Fruit fly (Drosophila melanogaster) whole organism, embryonic: Measurements from ENCODE around the gene kkv.

ENCODE experiments used
- Bdp1 ChIP-seq: fragments of 200-800 bp; sonication (Bioruptor generic); optimal IDR thresholded peaks from 3 replicates; lab custom pipeline; 2016; ENCODE audit warnings: missing biosample characterization, missing genetic modification characterization
- Bteb2 ChIP-seq: fragments of 200-800 bp; sonication (Bioruptor generic); optimal IDR thresholded peaks from 2 replicates; lab custom pipeline; 2016; ENCODE audit warnings: missing biosample characterization, missing genetic modification characterization
- CG10209 ChIP-seq: fragments of 200-800 bp; sonication (Bioruptor generic); optimal IDR thresholded peaks from 3 replicates; lab custom pipeline; 2017; ENCODE audit warnings: missing biosample characterization, mild to moderate bottlenecking, missing genetic modification characterization, missing genetic modification reagents
- CG10321 ChIP-seq: fragments of 200-800 bp; sonication (Bioruptor generic); IDR thresholded peaks from 2 replicates; pipeline ENCODE4 v1.3.6; 2022; ENCODE audit warnings: missing biosample characterization, missing genetic modification characterization
- CG10543 ChIP-seq: fragments of 200-800 bp; sonication (Bioruptor generic); optimal IDR thresholded peaks from 3 replicates; lab custom pipeline; 2017; ENCODE audit warnings: missing biosample characterization, mild to moderate bottlenecking, missing genetic modification characterization, moderate library complexity
- CG10979 ChIP-seq: fragments of 200-800 bp; sonication (Bioruptor generic); optimal IDR thresholded peaks from 2 replicates; lab custom pipeline; 2018; ENCODE audit warnings: missing biosample characterization, mild to moderate bottlenecking, missing genetic modification characterization, moderate library complexity
- CG11398 ChIP-seq: fragments of 200-800 bp; sonication (Bioruptor generic); optimal IDR thresholded peaks from 2 replicates; lab custom pipeline; 2016; ENCODE audit warnings: missing biosample characterization, missing genetic modification characterization
- CG12155 ChIP-seq: fragments of 200-800 bp; sonication (Bioruptor generic); optimal IDR thresholded peaks from 3 replicates; lab custom pipeline; 2016; ENCODE audit warnings: missing biosample characterization, missing genetic modification characterization
- CG12942 ChIP-seq: fragments of 200-800 bp; sonication (Bioruptor generic); optimal IDR thresholded peaks from 3 replicates; lab custom pipeline; 2016; ENCODE audit warnings: missing biosample characterization, missing genetic modification characterization
- CG13624 ChIP-seq: fragments of 200-800 bp; sonication (Bioruptor generic); optimal IDR thresholded peaks from 2 replicates; lab custom pipeline; 2016; ENCODE audit warnings: missing biosample characterization, missing genetic modification characterization
- CG14441 ChIP-seq: fragments of 200-800 bp; sonication (Bioruptor generic); IDR thresholded peaks from 2 replicates; pipeline ENCODE4 v1.3.6; 2022; ENCODE audit warnings: missing biosample characterization, missing genetic modification characterization
- CG1647 ChIP-seq: fragments of 200-800 bp; sonication (Bioruptor generic); optimal IDR thresholded peaks from 3 replicates; lab custom pipeline; 2016; ENCODE audit warnings: missing biosample characterization, missing genetic modification characterization
- CG17186 ChIP-seq: fragments of 200-800 bp; sonication (Bioruptor generic); optimal IDR thresholded peaks from 3 replicates; lab custom pipeline; 2017; ENCODE audit warnings: missing biosample characterization, missing genetic modification reagents, missing genetic modification characterization
- CG31441 ChIP-seq: fragments of 200-800 bp; sonication (Bioruptor generic); IDR thresholded peaks from 2 replicates; pipeline ENCODE4 v1.3.6; 2022; ENCODE audit warnings: missing biosample characterization, missing genetic modification characterization
- CG3163 ChIP-seq: fragments of 200-800 bp; sonication (Bioruptor generic); optimal IDR thresholded peaks from 3 replicates; lab custom pipeline; 2016; ENCODE audit warnings: missing biosample characterization, missing genetic modification characterization
- CG3726 ChIP-seq: fragments of 200-800 bp; sonication (Bioruptor generic); IDR thresholded peaks from 3 replicates; pipeline ENCODE4, ENCODE4 v1.3.6; 2022; ENCODE audit warnings: missing biosample characterization, missing genetic modification characterization
- CG6791 ChIP-seq: fragments of 200-800 bp; sonication (Bioruptor generic); IDR thresholded peaks from 3 replicates; pipeline ENCODE4 v1.3.6; 2022; ENCODE audit warnings: missing biosample characterization, missing genetic modification characterization; ENCODE audit not compliant: partially characterized antibody
- CG7357 ChIP-seq: fragments of 200-800 bp; sonication (Bioruptor generic); IDR thresholded peaks from 3 replicates; pipeline ENCODE4 v1.3.6; 2022; ENCODE audit warnings: missing biosample characterization, missing genetic modification characterization
- CG7928 ChIP-seq: fragments of 200-800 bp; sonication (Bioruptor generic); optimal IDR thresholded peaks from 2 replicates; lab custom pipeline; 2017; ENCODE audit warnings: missing biosample characterization, mild to moderate bottlenecking, missing genetic modification characterization
- CG8478 ChIP-seq: fragments of >200 bp; optimal IDR thresholded peaks from 2 replicates; lab custom pipeline; 2018
- CG9797 ChIP-seq: fragments of 200-800 bp; sonication (Bioruptor generic); optimal IDR thresholded peaks from 3 replicates; lab custom pipeline; 2018; ENCODE audit warnings: missing biosample characterization, mild to moderate bottlenecking, missing genetic modification characterization
- Camta ChIP-seq: fragments of 200-800 bp; sonication (Bioruptor generic); optimal IDR thresholded peaks from 2 replicates; lab custom pipeline; 2016; ENCODE audit warnings: missing biosample characterization, missing genetic modification characterization
- CoRest ChIP-seq: fragments of 200-800 bp; sonication (Bioruptor generic); optimal IDR thresholded peaks from 3 replicates; lab custom pipeline; 2018; ENCODE audit warnings: missing biosample characterization, mild to moderate bottlenecking, missing genetic modification characterization, moderate library complexity
- Dek ChIP-seq: fragments of 200-800 bp; sonication (Bioruptor generic); optimal IDR thresholded peaks from 3 replicates; lab custom pipeline; 2019; ENCODE audit warnings: missing biosample characterization, mild to moderate bottlenecking, missing genetic modification characterization, moderate library complexity
- Dip3 ChIP-seq: fragments of 200-800 bp; sonication (Bioruptor generic); optimal IDR thresholded peaks from 3 replicates; lab custom pipeline; 2016; ENCODE audit warnings: missing biosample characterization, missing genetic modification characterization
- Doc2 ChIP-seq: fragments of 200-800 bp; sonication (Bioruptor generic); IDR thresholded peaks from 2 replicates; pipeline ENCODE4 v1.3.6; 2022; ENCODE audit warnings: missing biosample characterization, missing genetic modification characterization
- Doc3 ChIP-seq: fragments of 200-800 bp; sonication (Bioruptor generic); IDR thresholded peaks from 3 replicates; pipeline ENCODE4 v1.3.6; 2022; ENCODE audit warnings: missing biosample characterization, missing genetic modification characterization; ENCODE audit not compliant: partially characterized antibody
- E2f2 ChIP-seq: fragments of 200-800 bp; sonication (Bioruptor generic); IDR thresholded peaks from 2 replicates; pipeline ENCODE4 v1.3.6; 2022; ENCODE audit warnings: missing biosample characterization, missing genetic modification characterization
- Ets97D ChIP-seq: fragments of 200-800 bp; sonication (Bioruptor generic); optimal IDR thresholded peaks from 3 replicates; lab custom pipeline; 2016; ENCODE audit warnings: missing biosample characterization, missing genetic modification characterization
- Fer3 ChIP-seq: fragments of 200-800 bp; sonication (Bioruptor generic); optimal IDR thresholded peaks from 2 replicates; lab custom pipeline; 2018; ENCODE audit warnings: missing biosample characterization, mild to moderate bottlenecking, missing genetic modification characterization, moderate library complexity
- Gsc ChIP-seq: fragments of 200-800 bp; sonication (Bioruptor generic); IDR thresholded peaks from 2 replicates; pipeline ENCODE4 v1.3.6; 2022; ENCODE audit warnings: missing biosample characterization, missing genetic modification characterization
- Lhr ChIP-seq: fragments of 200-800 bp; sonication (Bioruptor generic); optimal IDR thresholded peaks from 3 replicates; lab custom pipeline; 2017; ENCODE audit warnings: mild to moderate bottlenecking, missing biosample characterization, missing genetic modification reagents, missing genetic modification characterization
- NC2α ChIP-seq: fragments of 200-800 bp; sonication (Bioruptor generic); optimal IDR thresholded peaks from 2 replicates; lab custom pipeline; 2016; ENCODE audit warnings: missing biosample characterization, missing genetic modification characterization
- Optix ChIP-seq: fragments of 200-800 bp; sonication (Bioruptor generic); IDR thresholded peaks from 3 replicates; pipeline ENCODE4 v1.3.6; 2022; ENCODE audit warnings: missing biosample characterization, missing genetic modification characterization
- Sox102F ChIP-seq: fragments of 200-800 bp; sonication (Bioruptor generic); optimal IDR thresholded peaks from 2 replicates; lab custom pipeline; 2018; ENCODE audit warnings: missing biosample characterization, mild to moderate bottlenecking, missing genetic modification characterization, moderate library complexity
- abd-A ChIP-seq: fragments of 200-800 bp; sonication (Bioruptor generic); optimal IDR thresholded peaks from 3 replicates; lab custom pipeline; 2019; ENCODE audit warnings: missing biosample characterization, mild to moderate bottlenecking, missing genetic modification characterization, moderate library complexity
- amos ChIP-seq: fragments of 200-800 bp; sonication (Bioruptor generic); IDR thresholded peaks from 2 replicates; pipeline ENCODE4 v1.3.6; 2022; ENCODE audit warnings: missing biosample characterization, missing genetic modification characterization; ENCODE audit not compliant: partially characterized antibody
- az2 ChIP-seq: fragments of 200-800 bp; sonication (Bioruptor generic); optimal IDR thresholded peaks from 3 replicates; lab custom pipeline; 2016; ENCODE audit warnings: missing biosample characterization, missing genetic modification characterization
- br ChIP-seq: fragments of >200 bp; optimal IDR thresholded peaks from 2 replicates; lab custom pipeline; 2017
- cad ChIP-seq: fragments of >200 bp; optimal IDR thresholded peaks from 2 replicates; lab custom pipeline; 2017; ENCODE audit warnings: missing biosample characterization, missing genetic modification characterization
- cas ChIP-seq: fragments of 200-800 bp; sonication (Bioruptor generic); IDR thresholded peaks from 2 replicates; pipeline ENCODE4 v1.3.6; 2022; ENCODE audit warnings: missing biosample characterization, missing genetic modification characterization
- cato ChIP-seq: fragments of 200-800 bp; sonication (Bioruptor generic); optimal IDR thresholded peaks from 2 replicates; lab custom pipeline; 2016; ENCODE audit warnings: missing biosample characterization, missing genetic modification characterization, borderline replicate concordance
- dmrt11E ChIP-seq: fragments of 200-800 bp; sonication (Bioruptor generic); optimal IDR thresholded peaks from 3 replicates; lab custom pipeline; 2018; ENCODE audit warnings: missing biosample characterization, mild to moderate bottlenecking, missing genetic modification characterization, moderate library complexity
- gsb-n ChIP-seq: fragments of 200-800 bp; sonication (Bioruptor generic); optimal IDR thresholded peaks from 3 replicates; lab custom pipeline; 2018; ENCODE audit warnings: missing biosample characterization, mild to moderate bottlenecking, missing genetic modification characterization
- luna ChIP-seq: fragments of 200-800 bp; sonication (Bioruptor generic); optimal IDR thresholded peaks from 2 replicates; lab custom pipeline; 2016; ENCODE audit warnings: missing biosample characterization, missing genetic modification characterization
- mirr ChIP-seq: fragments of 200-800 bp; sonication (Bioruptor generic); optimal IDR thresholded peaks from 3 replicates; lab custom pipeline; 2018; ENCODE audit warnings: missing biosample characterization, mild to moderate bottlenecking, missing genetic modification characterization
- nmo ChIP-seq: fragments of 200-800 bp; sonication (Bioruptor generic); optimal IDR thresholded peaks from 2 replicates; lab custom pipeline; 2018; ENCODE audit warnings: missing biosample characterization, mild to moderate bottlenecking, missing genetic modification characterization, moderate library complexity
- p53 ChIP-seq: fragments of 200-800 bp; sonication (Bioruptor generic); optimal IDR thresholded peaks from 2 replicates; lab custom pipeline; 2016; ENCODE audit warnings: missing biosample characterization, missing genetic modification characterization
- prd ChIP-seq, 3 experiments: fragments of >200 bp in 2 of 3; fragments of 200-800 bp in 1 of 3; sonication (Bioruptor generic) in 1 of 3; optimal IDR thresholded peaks in 2 of 3; IDR thresholded peaks in 1 of 3; 2 replicates in 2 of 3; 3 replicates in 1 of 3; pipeline versions ENCODE4 v1.3.6 to Lab custom; 2017 to 2022; ENCODE audit warnings: missing biosample characterization in 1 of 3, missing genetic modification characterization in 1 of 3
- pum ChIP-seq: fragments of 200-800 bp; sonication (Bioruptor generic); optimal IDR thresholded peaks from 2 replicates; lab custom pipeline; 2016; ENCODE audit warnings: missing biosample characterization, missing genetic modification characterization
- sna ChIP-seq: fragments of 200-800 bp; sonication (Bioruptor generic); IDR thresholded peaks from 2 replicates; pipeline ENCODE4 v1.3.6; 2022; ENCODE audit warnings: missing biosample characterization, missing genetic modification characterization; ENCODE audit not compliant: partially characterized antibody
- ttk ChIP-seq: fragments of 200-800 bp; sonication (Bioruptor generic); IDR thresholded peaks from 2 replicates; pipeline ENCODE4 v2.1.2; 2022; ENCODE audit warnings: missing biosample characterization, missing genetic modification characterization

Gene kkv

dm6 chr3R:5374720-5375119, 17.9 kb downstream of the kkv start, which contains the start of the genes hd and CG14667 (continued):
- TF ChIP-seq CG9797 (GFP tag; lab: Kevin White, UChicago) (peak; percentile 53), gsb-n (no peak), cato (GFP tag; lab: Kevin White, UChicago) (no peak), cad (GFP tag; lab: Kevin White, UChicago) (no peak), CG31441 (GFP tag; lab: Robert Waterston, UW) (no peak), prd (optimal IDR thresholded peaks at IDR 0.05; lab: Kevin White, UChicago) (no peak), prd (GFP tag; IDR thresholded peaks at IDR 0.05; lab: Robert Waterston, UW) (no peak), CG11398 (GFP tag; lab: Kevin White, UChicago) (no peak), CG12942 (GFP tag; lab: Kevin White, UChicago) (no peak), E2f2 (GFP tag; lab: Robert Waterston, UW) (peak; percentile 70), ttk (GFP tag; lab: Robert Waterston, UW) (no peak), CoRest (tag; lab: Kevin White, UChicago) (peak; percentile 28), Sox102F (no peak), Camta (GFP tag; lab: Kevin White, UChicago) (no peak), abd-A (tag; lab: Kevin White, UChicago) (no peak), CG17186 (GFP tag; lab: Kevin White, UChicago) (peak; percentile 69), Lhr (GFP tag; lab: Kevin White, UChicago) (peak; percentile 5), mirr (no peak), CG10543 (GFP tag; lab: Kevin White, UChicago) (no peak), amos (peak; percentile 57), p53 (no peak), Bteb2 (GFP tag; lab: Kevin White, UChicago) (no peak), Gsc (GFP tag; lab: Robert Waterston, UW) (no peak), NC2α (no peak), CG8478 (lab: Kevin White, UChicago) (no peak), sna (GFP tag; lab: Robert Waterston, UW) (peak; percentile 66; the same call in 1 of the 2 replicates), Fer3 (tag; lab: Kevin White, UChicago) (no peak), CG12155 (GFP tag; lab: Kevin White, UChicago) (peak; percentile 17), pum (no peak), az2 (GFP tag; lab: Kevin White, UChicago) (no peak), Ets97D (GFP tag; lab: Kevin White, UChicago) (peak; percentile 23), CG6791 (GFP tag; lab: Robert Waterston, UW) (0 out of 3 replicates have a peak, but pooled peaks have one; percentile 45), CG1647 (GFP tag; lab: Kevin White, UChicago) (no peak), Doc2 (GFP tag; lab: Robert Waterston, UW) (no peak), CG10209 (no peak), Bdp1 (GFP tag; lab: Kevin White, UChicago) (no peak), CG10979 (tag; lab: Kevin White, UChicago) (no peak), CG3726 (GFP tag; lab: Robert Waterston, UW) (no peak), cas (GFP tag; lab: Robert Waterston, UW) (no peak), CG10321 (no peak), CG3163 (no peak), CG7357 (no peak), CG13624 (GFP tag; lab: Kevin White, UChicago) (peak; percentile 21), Doc3 (GFP tag; lab: Robert Waterston, UW) (peak; percentile 54; the same call in 1 of the 3 replicates), nmo (GFP tag; lab: Kevin White, UChicago) (peak; percentile 40), CG14441 (GFP tag; lab: Robert Waterston, UW) (no peak), Dip3 (GFP tag; lab: Kevin White, UChicago) (no peak), luna (GFP tag; lab: Kevin White, UChicago) (no peak), Optix (GFP tag; lab: Robert Waterston, UW) (no peak), br (no peak), CG7928 (GFP tag; lab: Kevin White, UChicago) (no peak), dmrt11E (tag; lab: Kevin White, UChicago) (no peak), Dek (tag; lab: Kevin White, UChicago) (no peak)
